Fruit fly (Drosophila melanogaster): ENCODE results near the gene CG9270.
A peak's percentile ranks its signal among the peaks of the same experiment; 100 is the strongest.

The CG9270 gene

DNA sequence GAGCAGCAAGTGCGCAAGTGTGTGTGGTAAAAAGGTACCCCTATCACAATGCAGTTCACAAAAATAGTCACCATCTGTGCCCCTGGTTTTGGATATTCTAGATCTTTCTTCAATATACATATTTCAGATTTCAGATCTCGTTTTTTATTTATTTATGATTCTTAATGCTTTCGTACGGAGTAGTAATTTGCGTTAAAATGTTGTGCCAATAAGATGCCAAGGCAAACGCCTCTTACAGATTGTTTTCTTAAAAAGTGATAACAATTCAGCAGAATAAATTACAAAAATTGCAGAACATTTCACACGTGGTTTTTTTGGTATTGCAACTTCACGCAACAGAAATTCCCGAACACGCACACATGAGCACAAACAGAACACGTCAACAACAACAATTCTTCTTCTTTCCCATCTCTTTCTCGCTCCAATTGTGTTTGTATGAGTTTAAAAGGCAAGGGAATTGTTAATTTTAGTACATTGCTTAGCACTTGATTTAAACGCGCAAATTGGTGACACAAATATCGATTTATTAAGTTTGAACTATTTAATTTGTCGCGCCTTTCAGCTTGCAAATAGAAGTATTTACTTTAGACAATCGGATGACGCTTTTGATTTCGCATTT lies 15.7 kb downstream of the CG9270 start:
- TF ChIP-seq usp (GFP tag; optimal IDR thresholded peaks at IDR 0.05) (no peak), rgr (GFP tag; optimal IDR thresholded peaks at IDR 0.05) (peak; percentile 77), brk (GFP tag; optimal IDR thresholded peaks at IDR 0.05) (peak; percentile 41), h (GFP tag; optimal IDR thresholded peaks at IDR 0.05) (peak; percentile 81), GATAd (GFP tag; optimal IDR thresholded peaks at IDR 0.05) (no peak), sage (GFP tag; optimal IDR thresholded peaks at IDR 0.05) (peak; percentile 79), Rel (GFP tag; optimal IDR thresholded peaks at IDR 0.05) (peak; percentile 21), Rel (tag; optimal IDR thresholded peaks at IDR 0.05) (peak; percentile 70), Myc (optimal IDR thresholded peaks at IDR 0.05) (no peak), Hr78 (GFP tag; optimal IDR thresholded peaks at IDR 0.05) (no peak), HLH106 (tag; optimal IDR thresholded peaks at IDR 0.05) (peak; percentile 16), ey (GFP tag; optimal IDR thresholded peaks at IDR 0.05) (peak; percentile 71), Mio (GFP tag; optimal IDR thresholded peaks at IDR 0.05) (no peak), br (GFP tag; optimal IDR thresholded peaks at IDR 0.05) (peak; percentile 67), sv (GFP tag; optimal IDR thresholded peaks at IDR 0.05) (peak; percentile 81), CG32264 (GFP tag; optimal IDR thresholded peaks at IDR 0.05) (peak; percentile 42), psq (GFP tag; optimal IDR thresholded peaks at IDR 0.05) (peak; percentile 46), jim (GFP tag; optimal IDR thresholded peaks at IDR 0.05) (no peak), N (GFP tag; optimal IDR thresholded peaks at IDR 0.05) (no peak), Vsx2 (GFP tag; optimal IDR thresholded peaks at IDR 0.05; ENCODE audit: partially characterized antibody) (no peak), Hnf4 (GFP tag; optimal IDR thresholded peaks at IDR 0.05) (peak; percentile 73), CG9705 (GFP tag; optimal IDR thresholded peaks at IDR 0.05) (no peak), OdsH (GFP tag; optimal IDR thresholded peaks at IDR 0.05) (peak; percentile 66), Dfd (GFP tag; optimal IDR thresholded peaks at IDR 0.05) (peak; percentile 20), pan (optimal IDR thresholded peaks at IDR 0.05) (no peak), Dif (GFP tag; optimal IDR thresholded peaks at IDR 0.05; ENCODE audit: partially characterized antibody) (no peak), lola (GFP tag; optimal IDR thresholded peaks at IDR 0.05) (no peak), fru (GFP tag; optimal IDR thresholded peaks at IDR 0.05) (peak; percentile 80), Sp1 (GFP tag; optimal IDR thresholded peaks at IDR 0.05) (peak; percentile 72), CrebA (GFP tag; optimal IDR thresholded peaks at IDR 0.05; ENCODE audit: borderline replicate concordance) (no peak), Hr83 (GFP tag; optimal IDR thresholded peaks at IDR 0.05; ENCODE audit: poor library complexity, severe bottlenecking) (peak; percentile 35), dmrt93B (GFP tag; optimal IDR thresholded peaks at IDR 0.05) (no peak), Jra (GFP tag; optimal IDR thresholded peaks at IDR 0.05) (no peak), foxo (GFP tag; optimal IDR thresholded peaks at IDR 0.05) (peak in 1 of 2 experiments; percentile 82), tai (GFP tag; optimal IDR thresholded peaks at IDR 0.05) (peak; percentile 54), dsf (GFP tag; optimal IDR thresholded peaks at IDR 0.05; ENCODE audit: borderline replicate concordance) (no peak), dl (GFP tag; optimal IDR thresholded peaks at IDR 0.05; ENCODE audit: insufficient read depth in 1 of 2, partially characterized antibody in 2 of 2) (no peak), woc (GFP tag; optimal IDR thresholded peaks at IDR 0.05) (no peak), Abd-B (GFP tag; optimal IDR thresholded peaks at IDR 0.05) (no peak)

DNA sequence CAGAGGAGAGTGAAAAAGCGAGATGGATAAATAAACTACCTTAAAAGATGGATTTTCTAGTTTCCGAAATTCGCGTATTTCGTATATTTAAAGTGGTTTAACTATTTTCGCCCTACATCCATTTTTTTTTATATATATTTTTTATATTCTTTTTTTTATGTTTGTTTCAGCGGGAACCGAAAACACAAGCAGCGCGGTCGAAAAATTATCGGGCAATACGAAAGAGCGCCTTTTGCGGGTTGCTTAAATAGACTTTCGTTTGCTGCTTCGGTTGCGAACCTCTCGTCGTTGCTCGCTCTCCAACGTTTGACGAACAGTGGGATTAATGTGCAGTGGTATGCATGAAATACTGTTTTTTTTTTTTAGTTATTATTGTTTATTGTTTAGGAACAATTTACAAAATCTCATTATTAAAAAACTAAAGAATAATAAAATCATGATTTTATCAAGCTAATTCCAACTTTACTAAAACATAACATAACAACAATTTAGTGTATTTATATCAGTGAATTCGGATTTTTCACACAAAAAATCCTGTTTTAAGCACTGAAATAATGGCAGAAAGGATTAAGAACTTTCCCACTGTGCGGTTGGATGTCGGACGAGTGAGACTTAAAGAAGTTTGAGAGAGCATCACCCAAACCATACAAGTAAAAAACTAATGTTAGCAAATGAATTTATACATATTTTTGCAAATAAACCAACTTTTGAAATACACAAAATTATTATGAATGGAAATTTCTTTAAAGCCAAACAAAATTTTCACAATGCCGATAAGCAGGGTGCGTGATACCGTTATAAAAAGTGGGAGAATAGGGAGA lies 16.5 kb downstream of the CG9270 start:
- TF ChIP-seq Abd-B (GFP tag; optimal IDR thresholded peaks at IDR 0.05): no peak
- TF ChIP-seq brk (GFP tag; optimal IDR thresholded peaks at IDR 0.05): peak; percentile 34
- peak; percentile 51 for TF ChIP-seq jim (GFP tag; optimal IDR thresholded peaks at IDR 0.05)
- TF ChIP-seq br (GFP tag; optimal IDR thresholded peaks at IDR 0.05): peak; percentile 31
- TF ChIP-seq HLH106 (tag; optimal IDR thresholded peaks at IDR 0.05): peak; percentile 86
- TF ChIP-seq CG9705 (GFP tag; optimal IDR thresholded peaks at IDR 0.05): peak; percentile 61
- TF ChIP-seq Dif (GFP tag; optimal IDR thresholded peaks at IDR 0.05; ENCODE audit: partially characterized antibody): peak; percentile 29
- no peak for TF ChIP-seq Rel (GFP tag; optimal IDR thresholded peaks at IDR 0.05)
- peak; percentile 2 for TF ChIP-seq Rel (tag; optimal IDR thresholded peaks at IDR 0.05)
- peak; percentile 56 for TF ChIP-seq OdsH (GFP tag; optimal IDR thresholded peaks at IDR 0.05)
- TF ChIP-seq ey (GFP tag; optimal IDR thresholded peaks at IDR 0.05): peak; percentile 27
- TF ChIP-seq usp (GFP tag; optimal IDR thresholded peaks at IDR 0.05): no peak
- TF ChIP-seq woc (GFP tag; optimal IDR thresholded peaks at IDR 0.05): peak; percentile 41
- TF ChIP-seq Sp1 (GFP tag; optimal IDR thresholded peaks at IDR 0.05): peak; percentile 55
- peak; percentile 47 for TF ChIP-seq dmrt93B (GFP tag; optimal IDR thresholded peaks at IDR 0.05)
- no peak for TF ChIP-seq sage (GFP tag; optimal IDR thresholded peaks at IDR 0.05)
- peak; percentile 47 for TF ChIP-seq rgr (GFP tag; optimal IDR thresholded peaks at IDR 0.05)
- TF ChIP-seq Hnf4 (GFP tag; optimal IDR thresholded peaks at IDR 0.05): no peak
- no peak for TF ChIP-seq Dfd (GFP tag; optimal IDR thresholded peaks at IDR 0.05)
- peak; percentile 34 for TF ChIP-seq psq (GFP tag; optimal IDR thresholded peaks at IDR 0.05)
- peak; percentile 52 for TF ChIP-seq h (GFP tag; optimal IDR thresholded peaks at IDR 0.05)
- TF ChIP-seq foxo (GFP tag; optimal IDR thresholded peaks at IDR 0.05): peak in 1 of 2 experiments; percentile 70
- peak; percentile 47 for TF ChIP-seq fru (GFP tag; optimal IDR thresholded peaks at IDR 0.05)

Measured in whole organism, wandering third instar larva.